Worm (Caenorhabditis elegans): ENCODE results near the gene wrt-8.

wrt-8 gene

ce11 chrV:15347292-15347691 is 2.9 kb upstream of the wrt-8 start, which contains the start of gene C29F3.3:
TSS of gene C29F3.3 (minus strand) at chrV:15347392.
- TF ChIP-seq arid-1 (GFP tag; conservative IDR thresholded peaks at IDR 0.05) (no peak), nhr-42 (GFP tag; IDR thresholded peaks at IDR 0.05) (no peak), F49E8.2 (tag; optimal IDR thresholded peaks at IDR 0.05; ENCODE audit: borderline replicate concordance) (no peak), ceh-20 (GFP tag; IDR thresholded peaks at IDR 0.05) (no peak), lin-15B (tag; optimal IDR thresholded peaks at IDR 0.05) (no peak), fos-1 (tag; optimal IDR thresholded peaks at IDR 0.05) (no peak), ama-1 (optimal IDR thresholded peaks at IDR 0.05) (no peak), pqm-1 (tag; optimal IDR thresholded peaks at IDR 0.05) (no peak), tag-97 (GFP tag; IDR thresholded peaks at IDR 0.05) (no peak), T26A8.4 (GFP tag; IDR thresholded peaks at IDR 0.05) (no peak), Y105C5A.15 (GFP tag; IDR thresholded peaks at IDR 0.05) (no peak), ZK546.5 (tag; optimal IDR thresholded peaks at IDR 0.05) (no peak), madf-9 (GFP tag; conservative IDR thresholded peaks at IDR 0.05) (no peak)

DNA sequence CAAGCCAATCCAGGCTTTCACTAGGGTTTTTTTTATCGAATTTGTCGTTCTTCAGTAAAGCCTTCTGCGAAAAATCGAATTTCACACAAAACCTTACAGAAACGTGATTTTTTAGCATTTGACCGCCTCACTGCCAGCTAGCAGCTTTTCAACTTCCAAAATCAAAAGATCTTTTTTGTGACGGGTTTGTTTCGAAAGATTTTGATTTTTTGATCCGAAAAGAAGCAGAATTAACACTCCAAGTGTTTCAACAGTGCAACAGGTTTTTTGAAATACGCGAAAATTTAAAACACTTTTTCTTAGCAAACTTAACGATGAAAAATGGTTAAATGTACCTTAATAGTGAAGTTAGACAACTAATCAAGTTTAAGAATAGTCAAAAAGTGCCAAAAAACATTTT is 3.0 kb downstream of the wrt-8 start, which contains the start of gene clec-229:
Gene clec-229 (minus strand): TSS at position 101 of the 400 bp plus-strand sequence.
- no peak for TF ChIP-seq zfp-3 (GFP tag; conservative IDR thresholded peaks at IDR 0.05)
- peak in 1 of 2 experiments; percentile 24 for TF ChIP-seq unc-62 (GFP tag; optimal IDR thresholded peaks at IDR 0.05 in 1 of 2)
- TF ChIP-seq unc-62 (tag; optimal IDR thresholded peaks at IDR 0.05) = no peak

- TF ChIP-seq spr-3 (GFP tag; optimal IDR thresholded peaks at IDR 0.05) = no peak
- no peak for TF ChIP-seq mep-1 (tag; optimal IDR thresholded peaks at IDR 0.05)
- TF ChIP-seq dve-1 (tag; optimal IDR thresholded peaks at IDR 0.05; ENCODE audit: insufficient read depth) = no peak
- TF ChIP-seq F26F4.8 (GFP tag; conservative IDR thresholded peaks at IDR 0.05) = no peak
- TF ChIP-seq nhr-28 (tag; optimal IDR thresholded peaks at IDR 0.05) = no peak
- TF ChIP-seq ama-1 (optimal IDR thresholded peaks at IDR 0.05) = no peak
- no peak for TF ChIP-seq snpc-4 (tag; optimal IDR thresholded peaks at IDR 0.05)
- TF ChIP-seq T26A8.4 (GFP tag; IDR thresholded peaks at IDR 0.05) = no peak
- no peak for TF ChIP-seq daf-8 (GFP tag; IDR thresholded peaks at IDR 0.05)
- no peak for TF ChIP-seq F49E8.2 (tag; optimal IDR thresholded peaks at IDR 0.05; ENCODE audit: borderline replicate concordance)
- no peak for TF ChIP-seq snpc-1.2 (GFP tag; IDR thresholded peaks at IDR 0.05)
- TF ChIP-seq hlh-30 (tag; optimal IDR thresholded peaks at IDR 0.05; ENCODE audit: insufficient read depth) = no peak
- no peak for TF ChIP-seq egl-43 (GFP tag; IDR thresholded peaks at IDR 0.05)
Measured at ce11 chrV:15339363-15339762, 5.0 kb downstream of the wrt-8 start, which contains the start of gene clec-228. TSS of gene clec-228 (minus strand) at chrV:15339463.

- TF ChIP-seq unc-62 (GFP tag; optimal IDR thresholded peaks at IDR 0.05 in 1 of 2) = peak in 1 of 2 experiments; percentile 33
- TF ChIP-seq unc-62 (tag; optimal IDR thresholded peaks at IDR 0.05) = no peak
- no peak for TF ChIP-seq nhr-102 (tag; optimal IDR thresholded peaks at IDR 0.05)
- TF ChIP-seq nhr-41 (GFP tag; IDR thresholded peaks at IDR 0.05) = no peak
- no peak for TF ChIP-seq fkh-10 (GFP tag; optimal IDR thresholded peaks at IDR 0.05)
- no peak for TF ChIP-seq ceh-44 (GFP tag; IDR thresholded peaks at IDR 0.05)
- TF ChIP-seq D1046.2 (GFP tag; IDR thresholded peaks at IDR 0.05) = no peak
- TF ChIP-seq ceh-20 (GFP tag; IDR thresholded peaks at IDR 0.05) = no peak
- no peak for TF ChIP-seq egl-43 (GFP tag; IDR thresholded peaks at IDR 0.05)
- no peak for TF ChIP-seq mdt-29 (GFP tag; IDR thresholded peaks at IDR 0.05)
Measured at ce11 chrV:15337405-15337804, 7.0 kb downstream of the wrt-8 start, which contains the start of gene wrt-7. TSS of gene wrt-7 (minus strand) at chrV:15337505.

- TF ChIP-seq ctbp-1 (GFP tag; IDR thresholded peaks at IDR 0.05) (no peak), zip-2 (tag; optimal IDR thresholded peaks at IDR 0.05) (no peak)
Measured at ce11 chrV:15332851-15333250, 11.5 kb downstream of the wrt-8 start, which contains the start of gene srw-113. TSS of gene srw-113 (plus strand) at chrV:15333151.
